Worm (Caenorhabditis elegans) whole organism, mixed stage, embryonic: ENCODE results near the gene oac-2.
"Not testable (repeated sequence)": the region's sequence is repeated elsewhere in the genome, so short reads cannot be mapped to it uniquely, and the experiment has no call there.

Source experiments
- M03D4.4 ChIP-seq: sonication (generic microtip); optimal IDR thresholded peaks from 2 replicates; lab custom pipeline; 2017; ENCODE audit warnings: mild to moderate bottlenecking, missing genetic modification characterization, missing compliant biosample characterization
- bed-3 ChIP-seq: fragments of 200-800 bp; sonication (Bioruptor generic); optimal IDR thresholded peaks from 3 replicates; lab custom pipeline; 2018; ENCODE audit warnings: mild to moderate bottlenecking, missing genetic modification characterization, moderate library complexity, missing compliant biosample characterization
- blmp-1 ChIP-seq: fragments of 150-350 bp; optimal IDR thresholded peaks from 2 replicates; lab custom pipeline; 2014; ENCODE audit warnings: missing biosample characterization, missing genetic modification characterization
- ceh-39 ChIP-seq: fragments of 150-350 bp; optimal IDR thresholded peaks from 2 replicates; lab custom pipeline; 2014; ENCODE audit warnings: missing biosample characterization, missing genetic modification characterization
- ceh-43 ChIP-seq: fragments of 200-800 bp; sonication (Bioruptor generic); optimal IDR thresholded peaks from 2 replicates; lab custom pipeline; 2018; ENCODE audit warnings: mild to moderate bottlenecking, missing genetic modification characterization, moderate library complexity, missing compliant biosample characterization
- ceh-83 ChIP-seq: fragments of 200-800 bp; sonication (Bioruptor generic); optimal IDR thresholded peaks from 2 replicates; lab custom pipeline; 2018; ENCODE audit warnings: mild to moderate bottlenecking, missing genetic modification characterization, missing compliant biosample characterization
- cnd-1 ChIP-seq: fragments of 200-800 bp; sonication (Bioruptor generic); optimal IDR thresholded peaks from 2 replicates; lab custom pipeline; 2018; ENCODE audit warnings: mild to moderate bottlenecking, missing genetic modification characterization, missing compliant biosample characterization
- drap-1 ChIP-seq: fragments of 200-800 bp; sonication (Bioruptor generic); optimal IDR thresholded peaks from 3 replicates; lab custom pipeline; 2018; ENCODE audit warnings: mild to moderate bottlenecking, missing genetic modification characterization, missing compliant biosample characterization
- elt-1 ChIP-seq: sonication (generic microtip); optimal IDR thresholded peaks from 2 replicates; lab custom pipeline; 2017; ENCODE audit warnings: missing genetic modification characterization, mild to moderate bottlenecking, missing compliant biosample characterization, antibody characterized with exemption, moderate library complexity, borderline replicate concordance; ENCODE audit not compliant: insufficient read depth
- elt-3 ChIP-seq: fragments of 150-350 bp; optimal IDR thresholded peaks from 2 replicates; lab custom pipeline; 2014; ENCODE audit warnings: missing biosample characterization, missing genetic modification characterization
- ham-2 ChIP-seq: fragments of 200-800 bp; sonication (Bioruptor generic); optimal IDR thresholded peaks from 2 replicates; lab custom pipeline; 2018; ENCODE audit warnings: mild to moderate bottlenecking, missing genetic modification characterization, missing compliant biosample characterization
- lin-13 ChIP-seq: fragments of 150-350 bp; optimal IDR thresholded peaks from 2 replicates; lab custom pipeline; 2014; ENCODE audit warnings: missing biosample characterization, missing genetic modification characterization
- lin-32 ChIP-seq: fragments of 200-800 bp; sonication (Bioruptor generic); optimal IDR thresholded peaks from 2 replicates; lab custom pipeline; 2018; ENCODE audit warnings: mild to moderate bottlenecking, missing genetic modification characterization, missing compliant biosample characterization
- mab-5 ChIP-seq: fragments of 150-350 bp; optimal IDR thresholded peaks from 2 replicates; lab custom pipeline; 2014; ENCODE audit warnings: missing biosample characterization, missing genetic modification characterization
- mep-1 ChIP-seq: fragments of 150-350 bp; optimal IDR thresholded peaks from 2 replicates; lab custom pipeline; 2017; ENCODE audit warnings: missing biosample characterization, missing genetic modification reagents, missing genetic modification characterization, inconsistent platforms
- mls-2 ChIP-seq: sonication (generic microtip); optimal IDR thresholded peaks from 2 replicates; lab custom pipeline; 2016; ENCODE audit warnings: mild to moderate bottlenecking, missing genetic modification characterization, moderate library complexity, missing compliant biosample characterization
- nhr-12 ChIP-seq: fragments of 150-350 bp; optimal IDR thresholded peaks from 2 replicates; lab custom pipeline; 2014; ENCODE audit warnings: missing biosample characterization, missing genetic modification characterization
- nhr-2 ChIP-seq: fragments of 150-350 bp; optimal IDR thresholded peaks from 2 replicates; lab custom pipeline; 2014; ENCODE audit warnings: missing biosample characterization, missing genetic modification characterization
- nhr-237 ChIP-seq: fragments of 150-350 bp; optimal IDR thresholded peaks from 2 replicates; lab custom pipeline; 2014; ENCODE audit warnings: missing biosample characterization, missing genetic modification characterization
- nhr-76 ChIP-seq: sonication (generic microtip); optimal IDR thresholded peaks from 2 replicates; lab custom pipeline; 2017; ENCODE audit warnings: missing biosample characterization, missing genetic modification characterization
- pha-4 ChIP-seq: fragments of 150-350 bp; optimal IDR thresholded peaks from 2 replicates; lab custom pipeline; 2018; ENCODE audit warnings: missing biosample characterization, missing genetic modification reagents, missing genetic modification characterization
- sem-2 ChIP-seq: fragments of 200-800 bp; sonication (Bioruptor generic); optimal IDR thresholded peaks from 2 replicates; lab custom pipeline; 2018; ENCODE audit warnings: mild to moderate bottlenecking, missing genetic modification characterization, missing compliant biosample characterization
- snpc-4 ChIP-seq: fragments of 150-350 bp; optimal IDR thresholded peaks from 2 replicates; lab custom pipeline; 2014; ENCODE audit warnings: missing biosample characterization, missing genetic modification characterization
- tbx-8 ChIP-seq: fragments of 200-800 bp; sonication (Bioruptor generic); optimal IDR thresholded peaks from 2 replicates; lab custom pipeline; 2018; ENCODE audit warnings: mild to moderate bottlenecking, missing genetic modification characterization, moderate library complexity, missing compliant biosample characterization
- unc-120 ChIP-seq: sonication (generic microtip); optimal IDR thresholded peaks from 2 replicates; lab custom pipeline; 2017; ENCODE audit warnings: missing genetic modification characterization, missing compliant biosample characterization; ENCODE audit not compliant: poor library complexity, severe bottlenecking
- unc-39 ChIP-seq: fragments of 150-350 bp; optimal IDR thresholded peaks from 2 replicates; lab custom pipeline; 2014; ENCODE audit warnings: missing biosample characterization, missing genetic modification characterization
- unc-62 ChIP-seq: fragments of 150-350 bp; optimal IDR thresholded peaks from 2 replicates; lab custom pipeline; 2014; ENCODE audit warnings: missing biosample characterization, missing genetic modification reagents, missing genetic modification characterization
- ztf-11 ChIP-seq: fragments of 150-350 bp; optimal IDR thresholded peaks from 2 replicates; lab custom pipeline; 2014; ENCODE audit warnings: missing biosample characterization, missing genetic modification characterization

The oac-2 gene

DNA sequence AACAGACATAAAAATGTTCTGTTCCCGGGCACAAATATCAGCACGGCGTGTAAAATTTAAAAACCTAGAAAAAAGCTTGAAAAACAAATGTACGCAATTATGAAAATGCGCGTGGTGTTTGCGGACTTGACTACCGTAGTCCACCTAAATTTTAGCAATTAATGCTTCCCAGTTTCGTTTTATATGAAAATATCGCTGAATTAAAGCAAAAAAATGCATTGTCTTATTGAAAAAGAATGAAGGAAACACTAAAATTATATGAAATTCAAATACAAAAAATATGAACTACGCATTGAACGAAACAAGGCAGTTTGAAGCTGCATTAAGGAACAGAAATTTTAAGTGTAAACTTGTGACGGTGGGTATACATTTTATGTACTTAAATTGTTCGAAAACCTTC is 31.3 kb upstream of the oac-2 start, which contains the start of gene ugt-64:
Gene ugt-64, minus strand, starts transcription at position 101 of the 400 bp plus-strand sequence.
- TF ChIP-seq ceh-83; ztf-11 (tag; lab: Kevin White, UChicago); drap-1 (GFP tag; lab: Kevin White, UChicago): not testable (repeated sequence)

DNA sequence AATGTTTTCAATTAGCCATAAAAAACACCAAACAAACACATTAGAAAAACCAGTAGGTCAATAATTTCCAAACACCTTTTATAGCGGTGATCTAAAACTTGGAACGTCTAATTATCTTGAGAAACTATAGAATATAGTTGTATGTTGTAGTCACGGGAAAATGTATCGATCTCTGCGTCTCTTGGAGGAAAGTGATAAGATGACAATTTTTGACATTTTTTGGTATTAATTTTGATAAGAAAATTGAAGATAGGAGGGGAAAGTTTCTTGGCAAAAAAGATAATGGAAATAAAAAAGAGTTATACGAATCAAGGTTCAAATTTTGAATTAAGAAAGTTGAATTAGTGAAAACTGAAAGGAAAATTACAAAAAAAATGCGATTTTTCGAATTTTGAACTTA is 30.8 kb upstream of the oac-2 start:
- TF ChIP-seq elt-3 (tag; lab: Kevin White, UChicago) (no peak), cnd-1 (no peak), mab-5 (tag; lab: Kevin White, UChicago) (no peak), nhr-12 (no peak), bed-3 (GFP tag; lab: Kevin White, UChicago) (no peak), blmp-1 (tag; lab: Kevin White, UChicago) (no peak), ceh-39 (no peak), M03D4.4 (tag; lab: Kevin White, UChicago) (no peak), elt-1 (tag; lab: Kevin White, UChicago) (no peak), ham-2 (no peak), lin-32 (GFP tag; lab: Kevin White, UChicago) (no peak), ceh-43 (GFP tag; lab: Kevin White, UChicago) (no peak)

DNA sequence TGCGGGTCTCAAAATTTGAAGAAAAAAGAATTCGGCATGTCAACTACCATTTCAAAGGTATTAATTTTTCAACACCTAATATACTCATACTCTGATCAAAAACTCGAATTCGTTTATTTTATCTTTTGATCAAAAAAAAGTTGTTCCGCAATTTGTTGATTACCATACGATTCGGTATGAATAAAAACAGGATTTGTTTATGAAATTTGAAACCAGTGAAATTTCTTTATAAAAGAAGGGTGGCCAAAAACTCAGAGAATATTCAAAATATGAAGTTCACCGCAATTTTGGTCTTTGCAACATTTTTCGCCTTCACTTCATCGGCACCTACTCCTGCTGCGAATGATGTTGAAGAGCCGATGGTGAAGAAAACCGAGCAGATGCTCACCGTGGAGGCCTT is 27.1 kb upstream of the oac-2 start, which contains the start of the genes C07G3.8 and C07G3.10:
Gene C07G3.8, minus strand, starts transcription at position 101 of the 400 bp plus-strand sequence.
Gene C07G3.10, plus strand, starts transcription at position 270 of the 400 bp plus-strand sequence.
- TF ChIP-seq cnd-1 (no peak), ceh-43 (GFP tag; lab: Kevin White, UChicago) (no peak), nhr-76 (tag; lab: Kevin White, UChicago) (no peak), nhr-12 (no peak), drap-1 (GFP tag; lab: Kevin White, UChicago) (no peak), ham-2 (no peak), tbx-8 (GFP tag; lab: Kevin White, UChicago) (no peak), snpc-4 (no peak), M03D4.4 (tag; lab: Kevin White, UChicago) (no peak), lin-13 (tag; lab: Kevin White, UChicago) (no peak), sem-2 (GFP tag; lab: Kevin White, UChicago) (no peak), unc-62 (no peak)
- TF ChIP-seq, all 35 proteins: peak for 0

ce11 chrV:3496880-3497279 is 22.0 kb upstream of the oac-2 start, which contains the start of gene C07G3.15:
Gene C07G3.15 (minus strand): TSS chrV:3496980.
- TF ChIP-seq unc-120: no peak
- TF ChIP-seq mep-1 (tag; lab: Kevin White, UChicago): no peak
- TF ChIP-seq M03D4.4 (tag; lab: Kevin White, UChicago): no peak
- no peak for TF ChIP-seq cnd-1
- TF ChIP-seq mls-2 (tag; lab: Kevin White, UChicago): no peak
- TF ChIP-seq ham-2: no peak
- TF ChIP-seq mab-5 (tag; lab: Kevin White, UChicago): no peak
- TF ChIP-seq ceh-43 (GFP tag; lab: Kevin White, UChicago): no peak
- no peak for TF ChIP-seq elt-1 (tag; lab: Kevin White, UChicago)

DNA sequence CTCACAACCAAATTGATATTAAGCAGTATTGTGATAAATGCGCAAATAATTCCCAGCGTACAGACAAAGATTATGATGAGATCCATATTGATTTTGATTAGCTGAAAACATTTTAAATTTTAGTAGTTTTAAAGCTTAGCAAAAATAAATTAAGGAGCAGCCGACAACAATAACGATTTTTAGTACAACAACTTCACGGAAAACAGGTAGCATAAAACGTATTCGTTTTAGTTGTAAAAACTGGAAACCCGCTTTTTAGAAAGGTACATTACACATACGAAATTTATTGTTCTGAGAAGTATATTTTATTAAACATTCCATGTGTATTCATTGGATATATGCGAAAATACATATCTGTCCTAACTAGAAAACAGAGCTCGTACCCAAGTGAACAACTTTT is 15.5 kb upstream of the oac-2 start, which contains the start of gene srbc-36:
Gene srbc-36, minus strand, starts transcription at position 101 of the 400 bp plus-strand sequence.
- TF ChIP-seq unc-39 (tag; lab: Kevin White, UChicago): no peak
- TF ChIP-seq ztf-11 (tag; lab: Kevin White, UChicago): no peak
- TF ChIP-seq mab-5 (tag; lab: Kevin White, UChicago): no peak

- TF ChIP-seq nhr-2 (no peak), unc-39 (tag; lab: Kevin White, UChicago) (no peak), nhr-237 (tag; lab: Kevin White, UChicago) (no peak), snpc-4 (no peak), unc-62 (no peak), sem-2 (GFP tag; lab: Kevin White, UChicago) (no peak), lin-13 (tag; lab: Kevin White, UChicago) (no peak), pha-4 (tag; lab: Kevin White, UChicago) (no peak), bed-3 (GFP tag; lab: Kevin White, UChicago) (no peak), lin-32 (GFP tag; lab: Kevin White, UChicago) (no peak)
These were observed 11.9 kb upstream of the oac-2 start, which contains the start of gene srbc-32 for ce11 chrV:3486857-3487256. Gene srbc-32 (minus strand): TSS chrV:3486957.
